Fruit fly (Drosophila melanogaster) whole organism, pupa: ENCODE data around the gene CG17325.

Experiments used
- CG10348 ChIP-seq: fragments of 200-800 bp; sonication (Bioruptor generic); IDR thresholded peaks from 2 replicates; pipeline ENCODE4 v1.3.6; 2022; ENCODE audit warnings: missing biosample characterization, missing genetic modification characterization
- CG12605 ChIP-seq: fragments of 200-800 bp; sonication (Bioruptor generic); IDR thresholded peaks from 2 replicates; pipeline ENCODE4 v1.3.6; 2022; ENCODE audit warnings: missing biosample characterization, missing genetic modification characterization
- CG13204 ChIP-seq: fragments of 200-800 bp; sonication (Bioruptor generic); optimal IDR thresholded peaks from 2 replicates; lab custom pipeline; 2018; ENCODE audit warnings: missing biosample characterization, mild to moderate bottlenecking, missing genetic modification characterization, moderate library complexity
- CG14655 ChIP-seq: fragments of 200-800 bp; sonication (Bioruptor generic); optimal IDR thresholded peaks from 3 replicates; lab custom pipeline; 2017; ENCODE audit warnings: mild to moderate bottlenecking, missing biosample characterization, missing genetic modification reagents, missing genetic modification characterization
- CG15710 ChIP-seq: fragments of 200-800 bp; sonication (Bioruptor generic); optimal IDR thresholded peaks from 2 replicates; lab custom pipeline; 2018; ENCODE audit warnings: missing biosample characterization, mild to moderate bottlenecking, missing genetic modification characterization, moderate library complexity
- CG17806 ChIP-seq: fragments of 200-800 bp; sonication (Bioruptor generic); optimal IDR thresholded peaks from 2 replicates; lab custom pipeline; 2018; ENCODE audit warnings: missing biosample characterization, mild to moderate bottlenecking, missing genetic modification characterization, moderate library complexity
- CG32121 ChIP-seq: fragments of 200-800 bp; sonication (Bioruptor generic); IDR thresholded peaks from 2 replicates; pipeline ENCODE4 v1.3.6; 2022; ENCODE audit warnings: missing biosample characterization, missing genetic modification characterization
- CG34367 ChIP-seq: fragments of 200-800 bp; sonication (Bioruptor generic); optimal IDR thresholded peaks from 2 replicates; lab custom pipeline; 2018; ENCODE audit warnings: missing biosample characterization, mild to moderate bottlenecking, missing genetic modification characterization
- CG4496 ChIP-seq: fragments of 200-800 bp; sonication (Bioruptor generic); IDR thresholded peaks from 3 replicates; pipeline ENCODE4 v1.3.6; 2022; ENCODE audit warnings: missing biosample characterization, missing genetic modification characterization
- CG8159 ChIP-seq: fragments of 200-800 bp; sonication (Bioruptor generic); optimal IDR thresholded peaks from 3 replicates; lab custom pipeline; 2018; ENCODE audit warnings: missing biosample characterization, mild to moderate bottlenecking, missing genetic modification characterization, moderate library complexity
- CG8301 ChIP-seq: fragments of 200-800 bp; sonication (Bioruptor generic); optimal IDR thresholded peaks from 2 replicates; lab custom pipeline; 2018; ENCODE audit warnings: missing biosample characterization, mild to moderate bottlenecking, missing genetic modification characterization
- CG9948 ChIP-seq: fragments of 200-800 bp; sonication (Bioruptor generic); optimal IDR thresholded peaks from 2 replicates; lab custom pipeline; 2018; ENCODE audit warnings: missing biosample characterization, mild to moderate bottlenecking, missing genetic modification characterization, moderate library complexity
- EcR ChIP-seq: fragments of 200-800 bp; sonication (Bioruptor generic); optimal IDR thresholded peaks from 3 replicates; lab custom pipeline; 2019; ENCODE audit warnings: missing biosample characterization, missing genetic modification characterization, mild to moderate bottlenecking, moderate library complexity, missing genetic modification reagents
- Ets98B ChIP-seq: fragments of 200-800 bp; sonication (Bioruptor generic); IDR thresholded peaks from 2 replicates; pipeline ENCODE4 v1.3.6; 2022; ENCODE audit warnings: missing biosample characterization, missing genetic modification characterization
- Pif1A ChIP-seq: fragments of 200-800 bp; sonication (Bioruptor generic); optimal IDR thresholded peaks from 3 replicates; lab custom pipeline; 2016; ENCODE audit warnings: missing biosample characterization, missing genetic modification characterization
- Pif1B ChIP-seq: fragments of 200-800 bp; sonication (Bioruptor generic); optimal IDR thresholded peaks from 3 replicates; lab custom pipeline; 2016; ENCODE audit warnings: missing biosample characterization, missing genetic modification characterization
- Snoo ChIP-seq: fragments of 200-800 bp; sonication (Bioruptor generic); optimal IDR thresholded peaks from 3 replicates; lab custom pipeline; 2017; ENCODE audit warnings: missing biosample characterization, mild to moderate bottlenecking, missing genetic modification characterization, inconsistent platforms
- fd96Ca ChIP-seq: fragments of 200-800 bp; sonication (Bioruptor generic); IDR thresholded peaks from 3 replicates; pipeline ENCODE4 v1.3.6; 2022; ENCODE audit warnings: missing biosample characterization, missing genetic modification characterization
- gl ChIP-seq: fragments of 200-800 bp; sonication (Bioruptor generic); optimal IDR thresholded peaks from 2 replicates; lab custom pipeline; 2018; ENCODE audit warnings: missing biosample characterization, mild to moderate bottlenecking, missing genetic modification characterization
- rn ChIP-seq: fragments of 200-800 bp; sonication (Bioruptor generic); IDR thresholded peaks from 2 replicates; pipeline ENCODE4 v1.3.6; 2022; ENCODE audit warnings: missing biosample characterization, missing genetic modification characterization

The CG17325 gene

dm6 chr2L:18812755-18813154 is 307 bp downstream of the CG17325 start:
- TF ChIP-seq EcR (no peak), CG34367 (tag; lab: Kevin White, UChicago) (no peak)

- TF ChIP-seq CG8159 (tag; lab: Kevin White, UChicago) (no peak), CG9948 (no peak), CG10348 (GFP tag; lab: Robert Waterston, UW) (no peak), CG12605 (no peak), rn (GFP tag; lab: Robert Waterston, UW) (no peak), CG15710 (tag; lab: Kevin White, UChicago) (no peak), CG8301 (no peak), Pif1A (GFP tag; lab: Kevin White, UChicago) (no peak), gl (tag; lab: Kevin White, UChicago) (no peak), Ets98B (no peak), Snoo (no peak), EcR (no peak)
Measured at dm6 chr2L:18815194-18815593, 2.7 kb downstream of the CG17325 start.

dm6 chr2L:18818397-18818796 is 5.9 kb downstream of the CG17325 start:
- TF ChIP-seq Ets98B (no peak), CG15710 (tag; lab: Kevin White, UChicago) (no peak), CG14655 (GFP tag; lab: Kevin White, UChicago) (no peak), CG9948 (no peak), fd96Ca (GFP tag; lab: Robert Waterston, UW) (no peak), gl (tag; lab: Kevin White, UChicago) (no peak), CG8159 (tag; lab: Kevin White, UChicago) (no peak), CG8301 (no peak), CG34367 (tag; lab: Kevin White, UChicago) (no peak), Snoo (no peak), Pif1B (GFP tag; lab: Kevin White, UChicago) (no peak), CG17806 (tag; lab: Kevin White, UChicago) (no peak), CG12605 (no peak), CG4496 (GFP tag; lab: Robert Waterston, UW) (no peak), Pif1A (GFP tag; lab: Kevin White, UChicago) (no peak)

dm6 chr2L:18819044-18819443 is 6.6 kb downstream of the CG17325 start, which contains the start of gene Ugt36F1:
Gene Ugt36F1 (plus strand): TSS chr2L:18819344.
- TF ChIP-seq rn (GFP tag; lab: Robert Waterston, UW): no peak
- no peak for TF ChIP-seq EcR

dm6 chr2L:18822805-18823204 is 10.4 kb downstream of the CG17325 start:
- TF ChIP-seq Snoo (no peak), gl (tag; lab: Kevin White, UChicago) (no peak), CG15710 (tag; lab: Kevin White, UChicago) (no peak), CG4496 (GFP tag; lab: Robert Waterston, UW) (no peak), CG32121 (GFP tag; lab: Robert Waterston, UW) (no peak), CG8301 (no peak), CG34367 (tag; lab: Kevin White, UChicago) (no peak), CG13204 (GFP tag; lab: Kevin White, UChicago) (no peak), CG12605 (no peak), EcR (no peak)

dm6 chr2L:18823243-18823803 is 10.9 kb downstream of the CG17325 start, which contains the start of gene Ugt36D1:
Gene Ugt36D1 (plus strand): TSS chr2L:18823548.
- TF ChIP-seq CG4496 (GFP tag; lab: Robert Waterston, UW): peak; percentile 48; the same call in 1 of the 3 replicates
- TF ChIP-seq CG15710 (tag; lab: Kevin White, UChicago): no peak
- no peak for TF ChIP-seq CG17806 (tag; lab: Kevin White, UChicago)
- TF ChIP-seq Ets98B: peak; percentile 31; the same call in 1 of the 2 replicates
- TF ChIP-seq CG13204 (GFP tag; lab: Kevin White, UChicago): no peak
- TF ChIP-seq CG10348 (GFP tag; lab: Robert Waterston, UW): no peak
- TF ChIP-seq fd96Ca (GFP tag; lab: Robert Waterston, UW): no peak
- peak; percentile 25 for TF ChIP-seq Snoo
- 0 out of 2 replicates have a peak, but pooled peaks have one; percentile 20 for TF ChIP-seq CG32121 (GFP tag; lab: Robert Waterston, UW)
- no peak for TF ChIP-seq rn (GFP tag; lab: Robert Waterston, UW)
- TF ChIP-seq EcR: peak; percentile 80
- peak; percentile 27 for TF ChIP-seq Pif1B (GFP tag; lab: Kevin White, UChicago)

DNA sequence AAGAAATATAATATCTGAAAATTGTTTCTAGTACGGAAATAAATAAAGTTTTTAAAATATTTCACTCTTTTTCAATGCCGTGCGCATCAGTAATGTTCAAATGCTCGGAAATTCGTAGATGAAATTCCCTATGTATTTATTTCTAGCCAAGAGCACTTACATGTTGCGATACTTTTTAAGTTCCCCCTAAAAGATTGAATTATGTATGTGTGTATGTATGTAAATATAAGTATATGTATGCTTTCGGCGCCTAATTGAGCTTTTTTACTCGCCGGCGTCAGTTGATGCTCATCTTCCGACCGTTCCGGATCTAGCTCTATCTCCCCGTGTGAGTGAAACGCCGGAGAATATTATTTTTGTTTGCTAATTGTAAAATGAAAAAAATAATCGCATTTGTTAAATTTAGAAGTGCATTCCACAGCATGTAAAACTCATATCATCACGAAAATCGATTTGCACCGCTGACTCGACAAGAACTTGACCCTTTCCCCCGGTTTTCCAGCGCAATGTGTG is 14.1 kb downstream of the CG17325 start, which contains the start of gene Ugt36E1:
Gene Ugt36E1 (plus strand): TSS at position 275 of the 513 bp plus-strand sequence.
- TF ChIP-seq Pif1B (GFP tag; lab: Kevin White, UChicago) (no peak), CG34367 (tag; lab: Kevin White, UChicago) (no peak), CG12605 (no peak), CG8159 (tag; lab: Kevin White, UChicago) (no peak), rn (GFP tag; lab: Robert Waterston, UW) (no peak), Pif1A (GFP tag; lab: Kevin White, UChicago) (no peak), CG32121 (GFP tag; lab: Robert Waterston, UW) (no peak), CG15710 (tag; lab: Kevin White, UChicago) (no peak), fd96Ca (GFP tag; lab: Robert Waterston, UW) (no peak), CG13204 (GFP tag; lab: Kevin White, UChicago) (no peak), CG4496 (GFP tag; lab: Robert Waterston, UW) (no peak), EcR (no peak), CG10348 (GFP tag; lab: Robert Waterston, UW) (no peak), CG14655 (GFP tag; lab: Kevin White, UChicago) (no peak), CG9948 (no peak), gl (tag; lab: Kevin White, UChicago) (no peak)
